Fruit fly (Drosophila melanogaster) whole organism: ENCODE measurements around the gene CG7573.

Experiments
- EcR ChIP-seq, 2 experiments: fragments of >200 bp; optimal IDR thresholded peaks; 2 replicates each; lab custom pipeline; 2017; ENCODE audit warnings: missing biosample characterization in 2 of 2, missing genetic modification characterization in 2 of 2, missing genetic modification reagents in 2 of 2
- usp ChIP-seq: fragments of >200 bp; optimal IDR thresholded peaks from 2 replicates; lab custom pipeline; 2017; ENCODE audit warnings: missing biosample characterization, missing genetic modification characterization, mixed read lengths

DNA sequence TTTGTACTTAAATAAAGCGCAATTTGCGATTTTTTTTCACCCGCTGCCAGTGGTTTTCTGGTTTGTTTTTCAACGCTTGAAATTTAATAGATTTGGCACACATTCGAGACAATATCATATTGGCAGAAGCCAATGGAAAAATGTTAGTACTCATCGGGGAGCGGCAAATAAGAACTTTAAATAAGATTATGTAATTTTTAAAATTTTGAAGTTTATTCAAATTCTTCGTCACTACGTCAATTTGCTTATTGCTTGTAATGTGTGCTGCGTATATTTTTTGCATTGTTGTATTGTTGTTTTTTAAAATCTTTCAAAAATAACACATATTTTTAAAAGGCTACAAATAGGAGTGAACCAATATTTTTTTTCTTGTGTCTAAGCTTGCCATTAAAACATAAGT lies 35.4 kb downstream of the CG7573 start:
- TF ChIP-seq usp (GFP tag; lab: Kevin White, UChicago), result no peak
- TF ChIP-seq EcR (GFP tag; optimal IDR thresholded peaks at IDR 0.05; lab: Kevin White, UChicago), result no peak
